Worm (Caenorhabditis elegans) whole organism, late embryonic: ENCODE measurements around the gene C16D2.3.

Source experiments
- C38D4.7 ChIP-seq: fragments of 200-800 bp; sonication (Bioruptor generic); optimal IDR thresholded peaks from 2 replicates; lab custom pipeline; 2018; ENCODE audit warnings: mild to moderate bottlenecking, missing genetic modification characterization, moderate library complexity, missing compliant biosample characterization
- Y22D7AL.16 ChIP-seq: sonication (generic microtip); optimal IDR thresholded peaks from 2 replicates; lab custom pipeline; 2016; ENCODE audit warnings: missing genetic modification characterization, missing compliant biosample characterization
- ama-1 ChIP-seq: fragments of 150-350 bp; optimal IDR thresholded peaks from 2 replicates; lab custom pipeline; 2014
- dmd-4 ChIP-seq: sonication (generic microtip); optimal IDR thresholded peaks from 2 replicates; lab custom pipeline; 2016; ENCODE audit warnings: borderline replicate concordance, missing genetic modification characterization, missing compliant biosample characterization
- fkh-10 ChIP-seq: fragments of 150-350 bp; optimal IDR thresholded peaks from 2 replicates; lab custom pipeline; 2014; ENCODE audit warnings: missing biosample characterization, missing genetic modification reagents, missing genetic modification characterization
- hlh-13 ChIP-seq: fragments of 200-800 bp; sonication (Bioruptor generic); optimal IDR thresholded peaks from 2 replicates; lab custom pipeline; 2018; ENCODE audit warnings: mild to moderate bottlenecking, missing genetic modification characterization, missing compliant biosample characterization
- lin-11 ChIP-seq: fragments of 200-800 bp; sonication (Bioruptor generic); optimal IDR thresholded peaks from 2 replicates; lab custom pipeline; 2018; ENCODE audit warnings: mild to moderate bottlenecking, missing genetic modification characterization, missing compliant biosample characterization
- madf-2 ChIP-seq: sonication (generic microtip); optimal IDR thresholded peaks from 2 replicates; lab custom pipeline; 2017; ENCODE audit warnings: missing genetic modification characterization, missing compliant biosample characterization
- pag-3 ChIP-seq: sonication (generic microtip); optimal IDR thresholded peaks from 2 replicates; lab custom pipeline; 2016; ENCODE audit warnings: missing compliant biosample characterization, missing genetic modification characterization, borderline replicate concordance
- pha-2 ChIP-seq: sonication (generic microtip); optimal IDR thresholded peaks from 2 replicates; lab custom pipeline; 2017; ENCODE audit warnings: mild to moderate bottlenecking, missing genetic modification characterization, missing compliant biosample characterization
- ref-2 ChIP-seq: sonication (generic microtip); optimal IDR thresholded peaks from 2 replicates; lab custom pipeline; 2016; ENCODE audit warnings: missing genetic modification characterization, missing compliant biosample characterization
- unc-55 ChIP-seq: sonication (generic microtip); optimal IDR thresholded peaks from 2 replicates; lab custom pipeline; 2017; ENCODE audit warnings: missing biosample characterization, missing genetic modification reagents, missing genetic modification characterization
- unc-86 ChIP-seq: sonication (generic microtip); optimal IDR thresholded peaks from 2 replicates; lab custom pipeline; 2016; ENCODE audit warnings: missing genetic modification characterization, missing compliant biosample characterization

- no peak for TF ChIP-seq C38D4.7
- TF ChIP-seq ref-2: no peak
- TF ChIP-seq unc-86 (tag; lab: Kevin White, UChicago): no peak
- TF ChIP-seq hlh-13 (GFP tag; lab: Kevin White, UChicago): no peak
- no peak for TF ChIP-seq pha-2
- no peak for TF ChIP-seq ama-1 (lab: Kevin White, UChicago)
- no peak for TF ChIP-seq fkh-10 (GFP tag; lab: Kevin White, UChicago)
- no peak for TF ChIP-seq unc-55
- no peak for TF ChIP-seq pag-3 (tag; lab: Kevin White, UChicago)
- no peak for TF ChIP-seq dmd-4 (tag; lab: Kevin White, UChicago)
- no peak for TF ChIP-seq lin-11 (tag; lab: Kevin White, UChicago)
- no peak for TF ChIP-seq Y22D7AL.16 (tag; lab: Kevin White, UChicago)
- TF ChIP-seq madf-2 (tag; lab: Kevin White, UChicago): no peak
Measured at ce11 chrII:9144366-9144765, 6.5 kb downstream of the C16D2.3 start.
